Worm (Caenorhabditis elegans) whole organism, early embryonic: ENCODE data around the gene lsy-2.

Experiments
- B0310.2 ChIP-seq: sonication (generic microtip); optimal IDR thresholded peaks from 2 replicates; lab custom pipeline; 2016; ENCODE audit warnings: mild to moderate bottlenecking, missing genetic modification characterization, missing compliant biosample characterization
- F13C5.2 ChIP-seq: sonication (generic microtip); optimal IDR thresholded peaks from 2 replicates; lab custom pipeline; 2017; ENCODE audit warnings: mild to moderate bottlenecking, missing genetic modification characterization, inconsistent platforms, missing compliant biosample characterization
- ama-1 ChIP-seq: fragments of 150-350 bp; optimal IDR thresholded peaks from 2 replicates; lab custom pipeline; 2014
- ceh-13 ChIP-seq: fragments of 200-800 bp; sonication (Bioruptor generic); optimal IDR thresholded peaks from 2 replicates; lab custom pipeline; 2018; ENCODE audit warnings: mild to moderate bottlenecking, missing genetic modification characterization, missing compliant biosample characterization
- ets-7 ChIP-seq: sonication (generic microtip); optimal IDR thresholded peaks from 2 replicates; lab custom pipeline; 2016; ENCODE audit warnings: missing genotype, missing genetic modification characterization, missing compliant biosample characterization
- flt-1 ChIP-seq: fragments of 200-800 bp; sonication (Bioruptor generic); IDR thresholded peaks from 2 replicates; pipeline ENCODE4 v1.3.6; 2022; ENCODE audit warnings: missing genetic modification characterization, missing compliant biosample characterization
- hmbx-1 ChIP-seq: sonication (generic microtip); optimal IDR thresholded peaks from 2 replicates; lab custom pipeline; 2016; ENCODE audit warnings: mild to moderate bottlenecking, missing genetic modification characterization, missing compliant biosample characterization
- hmg-4 ChIP-seq: fragments of 200-800 bp; sonication (Bioruptor generic); optimal IDR thresholded peaks from 2 replicates; lab custom pipeline; 2018; ENCODE audit warnings: mild to moderate bottlenecking, missing genetic modification characterization, missing compliant biosample characterization
- pes-1 ChIP-seq: fragments of 200-800 bp; sonication (Bioruptor generic); IDR thresholded peaks from 2 replicates; pipeline ENCODE4 v1.3.6; 2022; ENCODE audit warnings: missing genetic modification reagents, missing genetic modification characterization, missing compliant biosample characterization
- scrt-1 ChIP-seq: fragments of 200-800 bp; sonication (Bioruptor generic); IDR thresholded peaks from 2 replicates; pipeline ENCODE4 v1.3.6; 2022; ENCODE audit warnings: missing genetic modification characterization, missing compliant biosample characterization
- sea-1 ChIP-seq: fragments of 200-800 bp; sonication (Bioruptor generic); conservative IDR thresholded peaks from 2 replicates; pipeline ENCODE4 v1.3.6; 2022; ENCODE audit warnings: missing genetic modification characterization, missing compliant biosample characterization
- tbx-11 ChIP-seq: fragments of 200-800 bp; sonication (Bioruptor generic); IDR thresholded peaks from 2 replicates; pipeline ENCODE4 v1.3.6; 2022; ENCODE audit warnings: missing genetic modification characterization, missing compliant biosample characterization
- tbx-37 ChIP-seq: fragments of 200-800 bp; sonication (Bioruptor generic); conservative IDR thresholded peaks from 2 replicates; pipeline ENCODE4 v1.3.6; 2022; ENCODE audit warnings: missing genetic modification reagents, missing genetic modification characterization, missing compliant biosample characterization

- TF ChIP-seq scrt-1 (GFP tag; lab: Robert Waterston, UW) (no peak), flt-1 (GFP tag; lab: Robert Waterston, UW) (no peak), ama-1 (no peak), pes-1 (GFP tag; lab: Robert Waterston, UW) (no peak), ceh-13 (GFP tag; lab: Kevin White, UChicago) (no peak), F13C5.2 (no peak), B0310.2 (tag; lab: Kevin White, UChicago) (no peak), ets-7 (no peak), tbx-37 (no peak), tbx-11 (GFP tag; lab: Robert Waterston, UW) (no peak), hmg-4 (GFP tag; lab: Kevin White, UChicago) (no peak), sea-1 (GFP tag; lab: Robert Waterston, UW) (no peak), hmbx-1 (no peak)
These were observed 21.2 kb upstream of the lsy-2 start for ce11 chrX:2068294-2068693.
